Fruit fly (Drosophila melanogaster) whole organism, embryonic: ENCODE results near the gene CG46412.
A peak's percentile ranks its signal among the peaks of the same experiment; 100 is the strongest.

Source experiments
- Ada2b ChIP-seq: fragments of 200-800 bp; sonication (Bioruptor generic); IDR thresholded peaks from 2 replicates; pipeline ENCODE4 v1.3.6; 2022; ENCODE audit warnings: missing biosample characterization, missing genetic modification characterization
- BtbVII ChIP-seq: fragments of 200-800 bp; sonication (Bioruptor generic); optimal IDR thresholded peaks from 3 replicates; lab custom pipeline; 2017; ENCODE audit warnings: missing biosample characterization, mild to moderate bottlenecking, missing genetic modification characterization
- CG10209 ChIP-seq: fragments of 200-800 bp; sonication (Bioruptor generic); optimal IDR thresholded peaks from 3 replicates; lab custom pipeline; 2017; ENCODE audit warnings: missing biosample characterization, mild to moderate bottlenecking, missing genetic modification characterization, missing genetic modification reagents
- CG10267 ChIP-seq: fragments of 200-800 bp; sonication (Bioruptor generic); optimal IDR thresholded peaks from 2 replicates; lab custom pipeline; 2018; ENCODE audit warnings: missing biosample characterization, mild to moderate bottlenecking, missing genetic modification characterization, moderate library complexity
- CG11560 ChIP-seq: fragments of 200-800 bp; sonication (Bioruptor generic); IDR thresholded peaks from 3 replicates; pipeline ENCODE4 v1.3.6; 2022; ENCODE audit warnings: missing biosample characterization, missing genetic modification characterization
- CG11723 ChIP-seq: fragments of 200-800 bp; sonication (Bioruptor generic); optimal IDR thresholded peaks from 2 replicates; lab custom pipeline; 2017; ENCODE audit warnings: missing biosample characterization, mild to moderate bottlenecking, missing genetic modification characterization
- CG12236 ChIP-seq: fragments of 200-800 bp; sonication (Bioruptor generic); optimal IDR thresholded peaks from 2 replicates; lab custom pipeline; 2016; ENCODE audit warnings: missing biosample characterization, missing genetic modification characterization
- CG12659 ChIP-seq: fragments of 200-800 bp; sonication (Bioruptor generic); optimal IDR thresholded peaks from 3 replicates; lab custom pipeline; 2017; ENCODE audit warnings: mild to moderate bottlenecking, missing biosample characterization, missing genetic modification reagents, missing genetic modification characterization
- CG14441 ChIP-seq: fragments of 200-800 bp; sonication (Bioruptor generic); IDR thresholded peaks from 2 replicates; pipeline ENCODE4 v1.3.6; 2022; ENCODE audit warnings: missing biosample characterization, missing genetic modification characterization
- CG14667 ChIP-seq: fragments of 200-800 bp; sonication (Bioruptor generic); IDR thresholded peaks from 2 replicates; pipeline ENCODE4 v1.3.6; 2022; ENCODE audit warnings: missing biosample characterization, missing genetic modification characterization
- CG14965 ChIP-seq: fragments of 200-800 bp; sonication (Bioruptor generic); optimal IDR thresholded peaks from 2 replicates; lab custom pipeline; 2016; ENCODE audit warnings: missing biosample characterization, missing genetic modification characterization, borderline replicate concordance
- CG16813 ChIP-seq: fragments of 200-800 bp; sonication (Bioruptor generic); IDR thresholded peaks from 3 replicates; pipeline ENCODE4 v1.3.6; 2022; ENCODE audit warnings: missing biosample characterization, missing genetic modification characterization; ENCODE audit not compliant: partially characterized antibody
- CG1832 ChIP-seq: fragments of 200-800 bp; sonication (Bioruptor generic); optimal IDR thresholded peaks from 2 replicates; lab custom pipeline; 2017; ENCODE audit warnings: missing biosample characterization, mild to moderate bottlenecking, missing genetic modification characterization, inconsistent platforms
- CG2120 ChIP-seq: fragments of 200-800 bp; sonication (Bioruptor generic); optimal IDR thresholded peaks from 3 replicates; lab custom pipeline; 2016; ENCODE audit warnings: missing biosample characterization, missing genetic modification characterization
- CG33213 ChIP-seq: fragments of 200-800 bp; sonication (Bioruptor generic); optimal IDR thresholded peaks from 3 replicates; lab custom pipeline; 2016; ENCODE audit warnings: missing biosample characterization, missing genetic modification characterization
- CG3847 ChIP-seq: fragments of 200-800 bp; sonication (Bioruptor generic); IDR thresholded peaks from 2 replicates; pipeline ENCODE4 v1.3.6; 2022; ENCODE audit warnings: missing biosample characterization, missing genetic modification characterization
- CG5180 ChIP-seq: fragments of 200-800 bp; sonication (Bioruptor generic); optimal IDR thresholded peaks from 3 replicates; lab custom pipeline; 2017; ENCODE audit warnings: missing biosample characterization, missing genetic modification characterization, mild to moderate bottlenecking, moderate library complexity, missing genetic modification reagents
- CG7357 ChIP-seq: fragments of 200-800 bp; sonication (Bioruptor generic); IDR thresholded peaks from 3 replicates; pipeline ENCODE4 v1.3.6; 2022; ENCODE audit warnings: missing biosample characterization, missing genetic modification characterization
- CG8281 ChIP-seq: fragments of 200-800 bp; sonication (Bioruptor generic); optimal IDR thresholded peaks from 2 replicates; lab custom pipeline; 2018; ENCODE audit warnings: missing biosample characterization, mild to moderate bottlenecking, missing genetic modification characterization, moderate library complexity
- CG9215 ChIP-seq: fragments of 200-800 bp; sonication (Bioruptor generic); IDR thresholded peaks from 2 replicates; pipeline ENCODE4 v1.3.6; 2022; ENCODE audit warnings: missing biosample characterization, missing genetic modification characterization
- CrebB ChIP-seq: fragments of 200-800 bp; sonication (Bioruptor generic); optimal IDR thresholded peaks from 3 replicates; lab custom pipeline; 2018; ENCODE audit warnings: missing biosample characterization, mild to moderate bottlenecking, missing genetic modification characterization
- Elba2 ChIP-seq: fragments of 200-800 bp; sonication (Bioruptor generic); optimal IDR thresholded peaks from 3 replicates; lab custom pipeline; 2016; ENCODE audit warnings: missing biosample characterization, missing genetic modification characterization
- Lim3 ChIP-seq: fragments of 200-800 bp; sonication (Bioruptor generic); IDR thresholded peaks from 2 replicates; pipeline ENCODE4 v1.3.6; 2022; ENCODE audit warnings: missing biosample characterization, missing genetic modification characterization
- Mad ChIP-seq: fragments of 200-800 bp; sonication (Bioruptor generic); optimal IDR thresholded peaks from 2 replicates; lab custom pipeline; 2016; ENCODE audit warnings: missing biosample characterization, missing genetic modification characterization
- NFAT ChIP-seq: fragments of 200-800 bp; sonication (Bioruptor generic); IDR thresholded peaks from 2 replicates; pipeline ENCODE4 v1.3.6; 2022; ENCODE audit warnings: missing biosample characterization, missing genetic modification characterization
- Scr ChIP-seq: fragments of 200-800 bp; sonication (Bioruptor generic); IDR thresholded peaks from 2 replicates; pipeline ENCODE4 v1.3.6; 2022; ENCODE audit warnings: missing biosample characterization, missing genetic modification characterization; ENCODE audit not compliant: partially characterized antibody
- Sox100B ChIP-seq: fragments of 200-800 bp; sonication (Bioruptor generic); optimal IDR thresholded peaks from 3 replicates; lab custom pipeline; 2018; ENCODE audit warnings: missing biosample characterization, mild to moderate bottlenecking, missing genetic modification characterization
- Xrp1 ChIP-seq: fragments of 200-800 bp; sonication (Bioruptor generic); IDR thresholded peaks from 2 replicates; pipeline ENCODE4 v1.3.6; 2022; ENCODE audit warnings: missing biosample characterization, missing genetic modification characterization
- amos ChIP-seq: fragments of 200-800 bp; sonication (Bioruptor generic); IDR thresholded peaks from 2 replicates; pipeline ENCODE4 v1.3.6; 2022; ENCODE audit warnings: missing biosample characterization, missing genetic modification characterization; ENCODE audit not compliant: partially characterized antibody
- ase ChIP-seq: fragments of 200-800 bp; sonication (Bioruptor generic); IDR thresholded peaks from 3 replicates; pipeline ENCODE4 v1.3.6; 2022; ENCODE audit warnings: missing biosample characterization, missing genetic modification characterization
- az2 ChIP-seq: fragments of 200-800 bp; sonication (Bioruptor generic); optimal IDR thresholded peaks from 3 replicates; lab custom pipeline; 2016; ENCODE audit warnings: missing biosample characterization, missing genetic modification characterization
- chif ChIP-seq, 2 experiments: fragments of 200-800 bp; sonication (Bioruptor generic); optimal IDR thresholded peaks; 3 replicates each; lab custom pipeline; 2016; ENCODE audit warnings: missing biosample characterization in 2 of 2, missing genetic modification characterization in 2 of 2
- crp ChIP-seq, 2 experiments: fragments of 200-800 bp; sonication (Bioruptor generic); optimal IDR thresholded peaks; 2 replicates in 1 of 2; 3 replicates in 1 of 2; lab custom pipeline; 2017; ENCODE audit warnings: missing biosample characterization in 2 of 2, missing genetic modification characterization in 2 of 2, mild to moderate bottlenecking in 1 of 2, moderate library complexity in 1 of 2
- dysf ChIP-seq: fragments of 200-800 bp; sonication (Bioruptor generic); IDR thresholded peaks from 3 replicates; pipeline ENCODE4 v1.3.6; 2022; ENCODE audit warnings: missing biosample characterization, missing genetic modification characterization
- gce ChIP-seq: fragments of 200-800 bp; sonication (Bioruptor generic); IDR thresholded peaks from 3 replicates; pipeline ENCODE4 v1.3.6; 2022; ENCODE audit warnings: missing biosample characterization, missing genetic modification characterization
- h ChIP-seq: fragments of >200 bp; optimal IDR thresholded peaks from 2 replicates; lab custom pipeline; 2017
- hb ChIP-seq: fragments of 200-800 bp; sonication (Bioruptor generic); IDR thresholded peaks from 3 replicates; pipeline ENCODE4 v1.3.6; 2022; ENCODE audit warnings: missing biosample characterization, missing genetic modification characterization; ENCODE audit not compliant: partially characterized antibody
- jumu ChIP-seq: fragments of 200-800 bp; sonication (Bioruptor generic); optimal IDR thresholded peaks from 3 replicates; lab custom pipeline; 2016; ENCODE audit warnings: missing biosample characterization, missing genetic modification characterization
- ken ChIP-seq: fragments of 200-800 bp; sonication (Bioruptor generic); IDR thresholded peaks from 3 replicates; pipeline ENCODE4 v1.3.6; 2022; ENCODE audit warnings: missing biosample characterization, missing genetic modification characterization
- maf-S ChIP-seq: fragments of 200-800 bp; sonication (Bioruptor generic); optimal IDR thresholded peaks from 2 replicates; lab custom pipeline; 2016; ENCODE audit warnings: missing biosample characterization, missing genetic modification characterization
- nerfin-1 ChIP-seq: fragments of 200-800 bp; sonication (Bioruptor generic); optimal IDR thresholded peaks from 3 replicates; lab custom pipeline; 2019; ENCODE audit warnings: missing biosample characterization, mild to moderate bottlenecking, missing genetic modification characterization, moderate library complexity
- onecut ChIP-seq: fragments of 200-800 bp; sonication (Bioruptor generic); IDR thresholded peaks from 2 replicates; pipeline ENCODE4 v1.3.6; 2022; ENCODE audit warnings: missing biosample characterization, missing genetic modification characterization
- otp ChIP-seq: fragments of 200-800 bp; sonication (Bioruptor generic); IDR thresholded peaks from 3 replicates; pipeline ENCODE4, ENCODE4 v1.3.6; 2022; ENCODE audit warnings: missing biosample characterization, missing genetic modification characterization
- pros ChIP-seq: fragments of 200-800 bp; sonication (Bioruptor generic); optimal IDR thresholded peaks from 3 replicates; lab custom pipeline; 2019; ENCODE audit warnings: missing biosample characterization, mild to moderate bottlenecking, missing genetic modification characterization, moderate library complexity
- sc ChIP-seq, 3 experiments: fragments of >200 bp in 2 of 3; fragments of 200-800 bp in 1 of 3; sonication (Bioruptor generic) in 1 of 3; optimal IDR thresholded peaks; 2 replicates in 2 of 3; 3 replicates in 1 of 3; lab custom pipeline; 2017; ENCODE audit warnings: mild to moderate bottlenecking in 1 of 3, missing biosample characterization in 1 of 3, missing genetic modification characterization in 1 of 3, missing genetic modification reagents in 1 of 3
- sisA ChIP-seq: fragments of 200-800 bp; sonication (Bioruptor generic); IDR thresholded peaks from 2 replicates; pipeline ENCODE4 v1.3.6; 2022; ENCODE audit warnings: missing biosample characterization, missing genetic modification characterization
- sr ChIP-seq: fragments of 200-800 bp; sonication (Bioruptor generic); IDR thresholded peaks from 3 replicates; pipeline ENCODE4 v1.3.6; 2022; ENCODE audit warnings: missing biosample characterization, missing genetic modification characterization
- wor ChIP-seq: fragments of 200-800 bp; sonication (Bioruptor generic); IDR thresholded peaks from 2 replicates; pipeline ENCODE4 v1.3.6; 2022; ENCODE audit warnings: missing biosample characterization, missing genetic modification characterization

The CG46412 gene

dm6 chr3L:11555662-11556460 lies 8.0 kb downstream of the CG46412 start:
- TF ChIP-seq chif (GFP tag; optimal IDR thresholded peaks at IDR 0.05; lab: Kevin White, UChicago) (peak; percentile 51 to 62), CG10267 (tag; lab: Kevin White, UChicago) (peak; percentile 79), Lim3 (no peak; the same call in 1 of the 2 replicates), otp (GFP tag; lab: Robert Waterston, UW) (no peak), CG12659 (GFP tag; lab: Kevin White, UChicago) (peak; percentile 71), CG8281 (tag; lab: Kevin White, UChicago) (no peak), sisA (peak; percentile 16; the same call in 1 of the 2 replicates), CG16813 (GFP tag; lab: Robert Waterston, UW) (no peak), crp (GFP tag; optimal IDR thresholded peaks at IDR 0.05; lab: Kevin White, UChicago) (peak in 1 of 2 experiments; percentile 0), ase (GFP tag; lab: Robert Waterston, UW) (peak; percentile 57; the same call in 2 of the 3 replicates), az2 (GFP tag; lab: Kevin White, UChicago) (peak; percentile 53), CG5180 (GFP tag; lab: Kevin White, UChicago) (peak; percentile 48), CG14965 (GFP tag; lab: Kevin White, UChicago) (no peak), CG12236 (peak; percentile 26), jumu (GFP tag; lab: Kevin White, UChicago) (no peak), CG11560 (no peak), dysf (GFP tag; lab: Robert Waterston, UW) (peak; percentile 68), maf-S (GFP tag; lab: Kevin White, UChicago) (peak; percentile 39), CG3847 (GFP tag; lab: Robert Waterston, UW) (peak; percentile 59; the same call in 1 of the 2 replicates), CG33213 (GFP tag; lab: Kevin White, UChicago) (peak; percentile 41), h (lab: Kevin White, UChicago) (no peak), hb (GFP tag; lab: Robert Waterston, UW) (no peak), Mad (GFP tag; lab: Kevin White, UChicago) (no peak), gce (GFP tag; lab: Robert Waterston, UW) (peak; percentile 26; the same call in 1 of the 3 replicates), nerfin-1 (tag; lab: Kevin White, UChicago) (peak; percentile 77), Scr (GFP tag; lab: Robert Waterston, UW) (no peak), NFAT (no peak), CG1832 (GFP tag; lab: Kevin White, UChicago) (no peak), ken (GFP tag; lab: Robert Waterston, UW) (no peak), CrebB (peak; percentile 31), onecut (GFP tag; lab: Robert Waterston, UW) (peak; percentile 38; the same call in 1 of the 2 replicates), BtbVII (GFP tag; lab: Kevin White, UChicago) (peak; percentile 10), CG10209 (peak; percentile 79), CG14667 (GFP tag; lab: Robert Waterston, UW) (peak; percentile 55; the same call in 1 of the 2 replicates), Xrp1 (GFP tag; lab: Robert Waterston, UW) (peak; percentile 76; the same call in 1 of the 2 replicates), CG7357 (GFP tag; lab: Robert Waterston, UW) (0 out of 3 replicates have a peak, but pooled peaks have one; percentile 30), sc (optimal IDR thresholded peaks at IDR 0.05; lab: Kevin White, UChicago) (no peak), sc (GFP tag; optimal IDR thresholded peaks at IDR 0.05; lab: Kevin White, UChicago) (peak; percentile 71), amos (GFP tag; lab: Robert Waterston, UW) (no peak; the same call in 1 of the 2 replicates), sr (GFP tag; lab: Robert Waterston, UW) (no peak), Sox100B (peak; percentile 79), CG2120 (GFP tag; lab: Kevin White, UChicago) (peak; percentile 70), Ada2b (GFP tag; lab: Robert Waterston, UW) (peak; percentile 52; the same call in 1 of the 2 replicates), pros (GFP tag; lab: Kevin White, UChicago) (no peak), CG11723 (GFP tag; lab: Kevin White, UChicago) (peak; percentile 10), CG9215 (peak; percentile 29; the same call in 1 of the 2 replicates), CG14441 (GFP tag; lab: Robert Waterston, UW) (no peak), Elba2 (GFP tag; lab: Kevin White, UChicago) (no peak), wor (GFP tag; lab: Robert Waterston, UW) (peak; percentile 33; the same call in 1 of the 2 replicates)
